Worm (Caenorhabditis elegans) whole organism, L1 larva: Measurements from ENCODE around the gene C08E8.5.

ENCODE experiments used
- blmp-1 ChIP-seq: fragments of 150-350 bp; optimal IDR thresholded peaks from 2 replicates; lab custom pipeline; 2014; ENCODE audit warnings: missing biosample characterization, missing genetic modification characterization
- mep-1 ChIP-seq: fragments of 150-350 bp; optimal IDR thresholded peaks from 2 replicates; lab custom pipeline; 2014; ENCODE audit warnings: missing biosample characterization, missing genetic modification characterization
- snpc-4 ChIP-seq: fragments of 150-350 bp; optimal IDR thresholded peaks from 2 replicates; lab custom pipeline; 2014; ENCODE audit warnings: missing biosample characterization, missing genetic modification characterization
- ztf-4 ChIP-seq: fragments of 150-350 bp; optimal IDR thresholded peaks from 2 replicates; lab custom pipeline; 2014; ENCODE audit warnings: missing biosample characterization, missing genetic modification characterization

DNA sequence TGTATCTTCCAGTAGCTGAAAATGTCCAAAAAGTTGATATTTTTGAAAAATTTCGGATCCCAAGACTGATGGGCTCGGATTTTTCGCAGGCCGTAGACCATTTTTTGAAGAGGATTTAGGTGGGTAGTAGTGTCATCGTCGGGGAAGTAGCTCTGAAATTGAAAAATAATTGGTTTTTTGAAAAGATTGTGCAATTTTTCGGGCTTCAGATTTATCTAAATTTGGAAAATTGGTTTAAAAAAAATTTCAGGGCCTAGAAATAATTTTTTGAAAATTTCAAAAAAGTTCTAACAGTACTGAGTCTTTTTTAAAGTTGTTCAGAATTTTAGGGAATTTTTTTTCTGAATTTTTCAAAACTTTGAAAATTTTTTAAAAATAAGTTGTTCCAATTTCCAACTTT is 22.8 kb upstream of the C08E8.5 start, which contains the start of gene nhr-288:
- TF ChIP-seq blmp-1 (tag; lab: Kevin White, UChicago) (no peak), snpc-4 (tag; lab: Kevin White, UChicago) (no peak), mep-1 (tag; lab: Kevin White, UChicago) (no peak), ztf-4 (no peak)
